Fruit fly (Drosophila melanogaster) whole organism, pupa: ENCODE data around the gene siz.

Experiments used
- CG10348 ChIP-seq: fragments of 200-800 bp; sonication (Bioruptor generic); IDR thresholded peaks from 2 replicates; pipeline ENCODE4 v1.3.6; 2022; ENCODE audit warnings: missing biosample characterization, missing genetic modification characterization
- CG12605 ChIP-seq: fragments of 200-800 bp; sonication (Bioruptor generic); IDR thresholded peaks from 2 replicates; pipeline ENCODE4 v1.3.6; 2022; ENCODE audit warnings: missing biosample characterization, missing genetic modification characterization
- CG14655 ChIP-seq: fragments of 200-800 bp; sonication (Bioruptor generic); optimal IDR thresholded peaks from 3 replicates; lab custom pipeline; 2017; ENCODE audit warnings: mild to moderate bottlenecking, missing biosample characterization, missing genetic modification reagents, missing genetic modification characterization
- CG15710 ChIP-seq: fragments of 200-800 bp; sonication (Bioruptor generic); optimal IDR thresholded peaks from 2 replicates; lab custom pipeline; 2018; ENCODE audit warnings: missing biosample characterization, mild to moderate bottlenecking, missing genetic modification characterization, moderate library complexity
- CG17806 ChIP-seq: fragments of 200-800 bp; sonication (Bioruptor generic); optimal IDR thresholded peaks from 2 replicates; lab custom pipeline; 2018; ENCODE audit warnings: missing biosample characterization, mild to moderate bottlenecking, missing genetic modification characterization, moderate library complexity
- CG32121 ChIP-seq: fragments of 200-800 bp; sonication (Bioruptor generic); IDR thresholded peaks from 2 replicates; pipeline ENCODE4 v1.3.6; 2022; ENCODE audit warnings: missing biosample characterization, missing genetic modification characterization
- CG8301 ChIP-seq: fragments of 200-800 bp; sonication (Bioruptor generic); optimal IDR thresholded peaks from 2 replicates; lab custom pipeline; 2018; ENCODE audit warnings: missing biosample characterization, mild to moderate bottlenecking, missing genetic modification characterization
- CG9948 ChIP-seq: fragments of 200-800 bp; sonication (Bioruptor generic); optimal IDR thresholded peaks from 2 replicates; lab custom pipeline; 2018; ENCODE audit warnings: missing biosample characterization, mild to moderate bottlenecking, missing genetic modification characterization, moderate library complexity
- D1 ChIP-seq: fragments of 200-800 bp; sonication (Bioruptor generic); optimal IDR thresholded peaks from 2 replicates; lab custom pipeline; 2018; ENCODE audit warnings: missing biosample characterization, mild to moderate bottlenecking, missing genetic modification characterization, moderate library complexity
- EcR ChIP-seq: fragments of 200-800 bp; sonication (Bioruptor generic); optimal IDR thresholded peaks from 3 replicates; lab custom pipeline; 2019; ENCODE audit warnings: missing biosample characterization, missing genetic modification characterization, mild to moderate bottlenecking, moderate library complexity, missing genetic modification reagents
- Pif1B ChIP-seq: fragments of 200-800 bp; sonication (Bioruptor generic); optimal IDR thresholded peaks from 3 replicates; lab custom pipeline; 2016; ENCODE audit warnings: missing biosample characterization, missing genetic modification characterization
- Snoo ChIP-seq: fragments of 200-800 bp; sonication (Bioruptor generic); optimal IDR thresholded peaks from 3 replicates; lab custom pipeline; 2017; ENCODE audit warnings: missing biosample characterization, mild to moderate bottlenecking, missing genetic modification characterization, inconsistent platforms
- gl ChIP-seq: fragments of 200-800 bp; sonication (Bioruptor generic); optimal IDR thresholded peaks from 2 replicates; lab custom pipeline; 2018; ENCODE audit warnings: missing biosample characterization, mild to moderate bottlenecking, missing genetic modification characterization
- rn ChIP-seq: fragments of 200-800 bp; sonication (Bioruptor generic); IDR thresholded peaks from 2 replicates; pipeline ENCODE4 v1.3.6; 2022; ENCODE audit warnings: missing biosample characterization, missing genetic modification characterization

DNA sequence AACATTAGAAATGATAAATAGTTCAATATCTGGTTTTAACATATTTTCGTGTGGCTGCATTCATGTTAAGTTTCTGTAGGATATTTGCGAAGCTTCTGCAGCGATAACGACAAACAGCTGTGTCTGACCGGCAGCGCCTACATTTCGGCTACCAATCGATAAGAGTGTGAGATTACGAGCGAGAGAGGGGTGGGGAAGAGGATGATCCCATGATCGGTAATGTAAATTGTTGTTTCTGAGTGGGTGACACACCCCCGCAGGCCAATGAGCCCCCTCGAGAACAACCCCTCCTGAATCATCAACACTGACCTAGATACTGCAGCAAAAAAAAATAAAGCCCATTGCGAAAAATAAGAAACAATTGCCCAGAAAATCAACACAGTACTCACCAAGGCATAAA, 9.8 kb upstream of the siz start:
- TF ChIP-seq CG14655, result no peak
- TF ChIP-seq CG8301 (tag; lab: Kevin White, UChicago), result no peak
- TF ChIP-seq CG32121 (GFP tag; lab: Robert Waterston, UW), result no peak
- no peak for TF ChIP-seq CG12605 (GFP tag; lab: Robert Waterston, UW)
- no peak for TF ChIP-seq CG15710
- no peak for TF ChIP-seq gl (tag; lab: Kevin White, UChicago)
- TF ChIP-seq Snoo (tag; lab: Kevin White, UChicago), result no peak
- no peak for TF ChIP-seq EcR (GFP tag; lab: Kevin White, UChicago)
- no peak for TF ChIP-seq CG10348 (GFP tag; lab: Robert Waterston, UW)
- no peak for TF ChIP-seq Pif1B (GFP tag; lab: Kevin White, UChicago)
- no peak for TF ChIP-seq CG9948 (tag; lab: Kevin White, UChicago)
- TF ChIP-seq CG17806 (tag; lab: Kevin White, UChicago), result no peak
- TF ChIP-seq D1, result no peak
- no peak for TF ChIP-seq rn (GFP tag; lab: Robert Waterston, UW)
